Fruit fly (Drosophila melanogaster) whole organism, wandering third instar larva: ENCODE measurements around the gene CG13250.

ENCODE experiments used
- Abd-B ChIP-seq: fragments of >200 bp; optimal IDR thresholded peaks from 2 replicates; lab custom pipeline; 2017; ENCODE audit warnings: missing biosample characterization, missing genetic modification characterization
- CG32264 ChIP-seq: fragments of 200-800 bp; sonication (Bioruptor generic); optimal IDR thresholded peaks from 2 replicates; lab custom pipeline; 2016; ENCODE audit warnings: missing biosample characterization, missing genetic modification characterization
- CG9705 ChIP-seq: fragments of 200-800 bp; sonication (Bioruptor generic); optimal IDR thresholded peaks from 2 replicates; lab custom pipeline; 2018; ENCODE audit warnings: missing biosample characterization, mild to moderate bottlenecking, missing genetic modification characterization
- CrebA ChIP-seq: fragments of 200-800 bp; sonication (Bioruptor generic); optimal IDR thresholded peaks from 2 replicates; lab custom pipeline; 2016; ENCODE audit warnings: missing biosample characterization, mild to moderate bottlenecking, missing genetic modification characterization, borderline replicate concordance
- Dfd ChIP-seq: fragments of >200 bp; optimal IDR thresholded peaks from 2 replicates; lab custom pipeline; 2017; ENCODE audit warnings: missing biosample characterization, missing genetic modification characterization
- Dif ChIP-seq: fragments of 200-275, 200-300 bp; sonication (Bioruptor generic); optimal IDR thresholded peaks from 2 replicates; lab custom pipeline; 2018; ENCODE audit warnings: missing biosample characterization, missing genetic modification characterization; ENCODE audit not compliant: partially characterized antibody
- GATAd ChIP-seq: sonication (Bioruptor generic); optimal IDR thresholded peaks from 2 replicates; lab custom pipeline; 2016; ENCODE audit warnings: missing biosample characterization, missing genetic modification characterization
- HLH106 ChIP-seq: fragments of 200-800 bp; optimal IDR thresholded peaks from 3 replicates; lab custom pipeline; 2019; ENCODE audit warnings: missing biosample characterization, mild to moderate bottlenecking, missing genetic modification characterization, moderate library complexity
- Hnf4 ChIP-seq: fragments of 200-800 bp; sonication (Bioruptor generic); optimal IDR thresholded peaks from 2 replicates; lab custom pipeline; 2016; ENCODE audit warnings: missing biosample characterization, mild to moderate bottlenecking, missing genetic modification characterization
- Hr78 ChIP-seq: fragments of >200 bp; optimal IDR thresholded peaks from 2 replicates; lab custom pipeline; 2017; ENCODE audit warnings: missing biosample characterization, missing genetic modification characterization
- Hr83 ChIP-seq: fragments of 200-300 bp; sonication (Bioruptor generic); optimal IDR thresholded peaks from 2 replicates; lab custom pipeline; 2016; ENCODE audit warnings: missing biosample characterization, mild to moderate bottlenecking, missing genetic modification characterization, moderate library complexity; ENCODE audit not compliant: poor library complexity, severe bottlenecking
- Jra ChIP-seq: sonication (Bioruptor generic); optimal IDR thresholded peaks from 2 replicates; lab custom pipeline; 2016; ENCODE audit warnings: missing biosample characterization, missing genetic modification characterization
- Mio ChIP-seq: sonication (Bioruptor generic); optimal IDR thresholded peaks from 2 replicates; lab custom pipeline; 2016; ENCODE audit warnings: missing biosample characterization, missing genetic modification characterization
- Myc ChIP-seq: fragments of >200 bp; optimal IDR thresholded peaks from 2 replicates; lab custom pipeline; 2017
- N ChIP-seq: fragments of >200 bp; optimal IDR thresholded peaks from 2 replicates; lab custom pipeline; 2018; ENCODE audit warnings: missing biosample characterization, missing external identifiers, missing genetic modification characterization
- OdsH ChIP-seq: fragments of 200-800 bp; sonication (Bioruptor generic); optimal IDR thresholded peaks from 2 replicates; lab custom pipeline; 2016; ENCODE audit warnings: missing biosample characterization, mild to moderate bottlenecking, missing genetic modification characterization
- Rel ChIP-seq, 2 experiments: fragments of 200-800 bp; sonication (Bioruptor generic) in 1 of 2; optimal IDR thresholded peaks; 2 replicates in 1 of 2; 3 replicates in 1 of 2; lab custom pipeline; 2016 to 2019; ENCODE audit warnings: mild to moderate bottlenecking in 2 of 2, missing biosample characterization in 2 of 2, missing genetic modification characterization in 2 of 2, moderate library complexity in 1 of 2
- Sp1 ChIP-seq: fragments of 200-800 bp; sonication (Bioruptor generic); optimal IDR thresholded peaks from 3 replicates; lab custom pipeline; 2019; ENCODE audit warnings: missing biosample characterization, mild to moderate bottlenecking, missing genetic modification characterization, moderate library complexity
- Vsx2 ChIP-seq: fragments of 200-300, 225-300 bp; sonication (Bioruptor generic); optimal IDR thresholded peaks from 2 replicates; lab custom pipeline; 2018; ENCODE audit warnings: missing biosample characterization, missing genetic modification characterization; ENCODE audit not compliant: partially characterized antibody
- br ChIP-seq: fragments of 200-800 bp; sonication (Bioruptor generic); optimal IDR thresholded peaks from 2 replicates; lab custom pipeline; 2016; ENCODE audit warnings: missing biosample characterization, missing genetic modification characterization
- brk ChIP-seq: fragments of 200-800 bp; sonication (Bioruptor generic); optimal IDR thresholded peaks from 2 replicates; lab custom pipeline; 2016; ENCODE audit warnings: missing biosample characterization, mild to moderate bottlenecking, missing genetic modification characterization
- dl ChIP-seq, 2 experiments: fragments of 175-275, 200-275 bp in 1 of 2; fragments of 200-275 bp in 1 of 2; sonication (Bioruptor generic); optimal IDR thresholded peaks; lab custom pipeline; 2018; ENCODE audit warnings: mild to moderate bottlenecking in 2 of 2, missing biosample characterization in 2 of 2, missing genetic modification characterization in 2 of 2, moderate library complexity in 2 of 2; ENCODE audit not compliant: partially characterized antibody in 2 of 2, insufficient read depth in 1 of 2
- dmrt93B ChIP-seq: fragments of 200-800 bp; sonication (Bioruptor generic); optimal IDR thresholded peaks from 2 replicates; lab custom pipeline; 2018; ENCODE audit warnings: missing biosample characterization, mild to moderate bottlenecking, missing genetic modification characterization
- dsf ChIP-seq: sonication (Bioruptor generic); optimal IDR thresholded peaks from 2 replicates; lab custom pipeline; 2016; ENCODE audit warnings: missing biosample characterization, missing genetic modification characterization, borderline replicate concordance
- ey ChIP-seq: fragments of 200-800 bp; sonication (Bioruptor generic); optimal IDR thresholded peaks from 2 replicates; lab custom pipeline; 2016; ENCODE audit warnings: missing biosample characterization, missing genetic modification characterization
- foxo ChIP-seq, 2 experiments: fragments of 200-800 bp; sonication (Bioruptor generic); optimal IDR thresholded peaks; 2 replicates in 1 of 2; 3 replicates in 1 of 2; lab custom pipeline; 2016 to 2017; ENCODE audit warnings: missing biosample characterization in 2 of 2, missing genetic modification characterization in 2 of 2
- fru ChIP-seq: fragments of 200-800 bp; sonication (Bioruptor generic); optimal IDR thresholded peaks from 3 replicates; lab custom pipeline; 2016; ENCODE audit warnings: missing biosample characterization, mild to moderate bottlenecking, missing genetic modification characterization
- h ChIP-seq: fragments of 200-800 bp; sonication (Bioruptor generic); optimal IDR thresholded peaks from 3 replicates; lab custom pipeline; 2016; ENCODE audit warnings: missing biosample characterization, mild to moderate bottlenecking, missing genetic modification characterization
- jim ChIP-seq: fragments of 175-275, 200-325 bp; sonication (Bioruptor generic); optimal IDR thresholded peaks from 2 replicates; lab custom pipeline; 2016; ENCODE audit warnings: missing biosample characterization, mild to moderate bottlenecking, missing genetic modification characterization
- lola ChIP-seq: fragments of >200 bp; optimal IDR thresholded peaks from 2 replicates; lab custom pipeline; 2017; ENCODE audit warnings: missing biosample characterization, missing genetic modification characterization
- pan ChIP-seq: fragments of >200 bp; optimal IDR thresholded peaks from 2 replicates; lab custom pipeline; 2017
- psq ChIP-seq: fragments of 200-800 bp; sonication (Bioruptor generic); optimal IDR thresholded peaks from 3 replicates; lab custom pipeline; 2017; ENCODE audit warnings: missing biosample characterization, mild to moderate bottlenecking, missing genetic modification characterization, moderate library complexity
- rgr ChIP-seq: fragments of 200-800 bp; sonication (Bioruptor generic); optimal IDR thresholded peaks from 3 replicates; lab custom pipeline; 2016; ENCODE audit warnings: missing biosample characterization, mild to moderate bottlenecking, missing genetic modification characterization
- sage ChIP-seq: fragments of 200-800 bp; sonication (Bioruptor generic); optimal IDR thresholded peaks from 2 replicates; lab custom pipeline; 2016; ENCODE audit warnings: missing biosample characterization, mild to moderate bottlenecking, missing genetic modification characterization
- sv ChIP-seq: fragments of 200-800 bp; sonication (Bioruptor generic); optimal IDR thresholded peaks from 3 replicates; lab custom pipeline; 2016; ENCODE audit warnings: missing biosample characterization, missing genetic modification characterization
- tai ChIP-seq: sonication (Bioruptor generic); optimal IDR thresholded peaks from 2 replicates; lab custom pipeline; 2016; ENCODE audit warnings: missing biosample characterization, missing genetic modification characterization
- usp ChIP-seq: fragments of >200 bp; optimal IDR thresholded peaks from 2 replicates; lab custom pipeline; 2017; ENCODE audit warnings: missing biosample characterization, missing genetic modification characterization
- woc ChIP-seq: sonication (Bioruptor generic); optimal IDR thresholded peaks from 2 replicates; lab custom pipeline; 2016; ENCODE audit warnings: missing biosample characterization, mild to moderate bottlenecking, missing genetic modification characterization

The CG13250 gene

DNA sequence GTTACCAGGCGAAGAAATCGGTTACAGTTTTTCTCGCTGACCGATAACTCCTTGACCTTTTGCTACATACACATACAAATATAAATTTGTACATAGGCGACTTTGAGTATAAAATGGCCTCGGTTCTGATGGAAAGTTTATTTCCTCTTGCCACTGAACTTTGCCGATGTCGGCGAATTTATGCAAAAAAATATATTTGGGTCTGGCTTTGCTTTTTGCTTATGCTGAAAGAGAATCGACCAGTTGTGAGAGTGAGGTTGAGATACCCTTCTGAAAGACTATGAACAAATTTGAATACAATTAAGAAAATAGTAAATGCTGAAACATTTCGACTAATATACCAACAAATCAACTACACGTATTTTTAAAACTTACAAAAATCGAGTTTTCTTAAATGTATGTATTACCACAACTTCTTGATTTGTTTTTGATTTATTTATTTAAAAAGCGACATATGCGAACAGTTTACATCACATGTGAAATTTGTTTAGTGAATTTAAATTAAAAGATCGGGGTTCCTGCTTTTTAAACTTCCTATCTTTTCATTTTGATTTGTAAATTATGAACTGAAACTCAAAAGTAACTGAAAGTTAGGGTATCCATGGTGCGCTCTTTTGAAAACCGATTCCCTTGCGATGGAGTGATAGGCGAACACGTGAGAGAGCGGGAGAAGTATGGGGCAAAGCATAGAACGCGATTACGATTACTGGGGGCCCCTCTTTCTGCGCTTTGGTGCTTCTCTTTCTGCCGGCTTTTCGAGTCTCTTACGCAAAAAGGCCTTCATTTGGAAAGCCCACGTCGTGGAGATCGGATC lies 24.2 kb upstream of the CG13250 start:
- TF ChIP-seq CG32264 (GFP tag; lab: Kevin White, UChicago) (peak; percentile 49), br (GFP tag; lab: Kevin White, UChicago) (peak; percentile 83), usp (GFP tag; lab: Kevin White, UChicago) (no peak), Sp1 (GFP tag; lab: Kevin White, UChicago) (peak; percentile 87), dl (GFP tag; optimal IDR thresholded peaks at IDR 0.05; lab: Kevin White, UChicago; ENCODE audit: insufficient read depth in 1 of 2, partially characterized antibody in 2 of 2) (peak in 1 of 2 experiments; percentile 60), sage (GFP tag; lab: Kevin White, UChicago) (peak; percentile 18), Mio (GFP tag; lab: Kevin White, UChicago) (no peak), Dfd (no peak), Hr83 (GFP tag; lab: Kevin White, UChicago) (no peak), Hr78 (GFP tag; lab: Kevin White, UChicago) (no peak), Jra (GFP tag; lab: Kevin White, UChicago) (peak; percentile 67), woc (GFP tag; lab: Kevin White, UChicago) (peak; percentile 96), ey (peak; percentile 85), Vsx2 (GFP tag; lab: Kevin White, UChicago) (no peak), Abd-B (no peak), foxo (GFP tag; optimal IDR thresholded peaks at IDR 0.05; lab: Kevin White, UChicago) (peak in 1 of 2 experiments; percentile 86), rgr (GFP tag; lab: Kevin White, UChicago) (peak; percentile 75), Myc (lab: Kevin White, UChicago) (no peak), N (GFP tag; lab: Kevin White, UChicago) (no peak), jim (no peak), OdsH (GFP tag; lab: Kevin White, UChicago) (peak; percentile 81), lola (GFP tag; lab: Kevin White, UChicago) (no peak), brk (peak; percentile 23), CG9705 (GFP tag; lab: Kevin White, UChicago) (peak; percentile 63), dmrt93B (GFP tag; lab: Kevin White, UChicago) (peak; percentile 61), h (GFP tag; lab: Kevin White, UChicago) (peak; percentile 83), HLH106 (tag; lab: Kevin White, UChicago) (peak; percentile 77), psq (peak; percentile 89), fru (peak; percentile 87), GATAd (no peak), Rel (GFP tag; optimal IDR thresholded peaks at IDR 0.05; lab: Kevin White, UChicago) (peak; percentile 31), Rel (tag; optimal IDR thresholded peaks at IDR 0.05; lab: Kevin White, UChicago) (peak; percentile 21), dsf (no peak), Hnf4 (GFP tag; lab: Kevin White, UChicago) (peak; percentile 60), CrebA (GFP tag; lab: Kevin White, UChicago) (no peak), Dif (GFP tag; lab: Kevin White, UChicago) (peak; percentile 51), tai (peak; percentile 69), pan (lab: Kevin White, UChicago) (no peak), sv (peak; percentile 70)
- TF ChIP-seq, all 38 proteins: peak for 23

- TF ChIP-seq psq (no peak), Abd-B (no peak), dmrt93B (GFP tag; lab: Kevin White, UChicago) (no peak), usp (GFP tag; lab: Kevin White, UChicago) (no peak)
Observed at dm6 chr3L:20511499-20512108, 21.9 kb upstream of the CG13250 start.
